Worm (Caenorhabditis elegans): ENCODE measurements around the gene ger-1.

The ger-1 gene

DNA sequence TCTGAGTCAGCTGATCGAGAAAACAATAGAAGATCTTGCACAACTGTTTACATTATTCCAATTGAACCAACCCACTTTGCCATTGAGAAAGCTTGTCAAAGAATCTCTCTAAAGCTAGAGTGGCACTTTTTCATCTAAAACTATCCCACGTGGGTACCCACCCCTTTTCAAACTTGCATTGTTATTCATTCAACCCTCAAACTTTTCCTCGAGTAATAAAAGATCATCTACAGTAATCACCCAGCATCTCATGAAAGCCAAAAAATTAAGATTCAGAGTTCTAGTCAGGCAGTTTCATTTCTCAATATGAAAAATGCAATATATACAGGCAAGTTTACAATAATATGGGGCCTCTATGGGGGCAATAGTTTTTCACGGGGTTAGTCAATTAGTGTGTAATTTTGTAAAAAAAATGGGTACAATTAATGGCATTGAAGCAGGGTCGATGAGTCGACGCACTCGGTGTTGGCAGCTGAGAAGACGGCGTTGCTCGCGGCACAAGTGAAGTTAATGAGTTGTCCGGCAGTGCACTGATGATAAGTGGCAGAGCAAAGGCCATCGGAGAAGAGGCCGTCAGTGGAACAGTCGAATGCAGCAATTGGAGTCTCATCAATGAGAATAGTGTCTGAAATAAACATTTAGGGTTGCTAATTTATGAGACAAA lies 34.7 kb upstream of the ger-1 start (continued):
- TF ChIP-seq zfh-2 (GFP tag; conservative IDR thresholded peaks at IDR 0.05), result no peak
- TF ChIP-seq egl-44 (GFP tag; IDR thresholded peaks at IDR 0.05), result no peak; the same call in 1 of the 2 replicates
- TF ChIP-seq ztf-28 (GFP tag; IDR thresholded peaks at IDR 0.05), result no peak
- TF ChIP-seq F33H1.4 (GFP tag; IDR thresholded peaks at IDR 0.05), result peak; percentile 35
- peak; percentile 73 for TF ChIP-seq dox-1 (GFP tag; IDR thresholded peaks at IDR 0.05)
- peak; percentile 88 for TF ChIP-seq F49E8.2 (tag; optimal IDR thresholded peaks at IDR 0.05; ENCODE audit: insufficient read depth)
- peak; percentile 82 for TF ChIP-seq tlf-1 (GFP tag; optimal IDR thresholded peaks at IDR 0.05)
- peak; percentile 78; the same call in 1 of the 2 replicates for TF ChIP-seq rcor-1 (GFP tag; IDR thresholded peaks at IDR 0.05)
- no peak for TF ChIP-seq mes-4 (tag; optimal IDR thresholded peaks at IDR 0.05)
- TF ChIP-seq nhr-90 (tag; optimal IDR thresholded peaks at IDR 0.05), result no peak
- TF ChIP-seq lin-35 (GFP tag; optimal IDR thresholded peaks at IDR 0.05), result no peak
- peak; percentile 22 for TF ChIP-seq attf-5 (GFP tag; optimal IDR thresholded peaks at IDR 0.05)
- TF ChIP-seq atf-7 (tag; optimal IDR thresholded peaks at IDR 0.05), result peak; percentile 24
- no peak for TF ChIP-seq K11D2.4 (GFP tag; IDR thresholded peaks at IDR 0.05)
- no peak; the same call in 1 of the 2 replicates for TF ChIP-seq cebp-1 (GFP tag; IDR thresholded peaks at IDR 0.05)
- TF ChIP-seq cebp-1 (tag; optimal IDR thresholded peaks at IDR 0.05), result no peak
- TF ChIP-seq unc-62 (GFP tag; optimal IDR thresholded peaks at IDR 0.05), result no peak
- peak; percentile 82 for TF ChIP-seq lin-26 (GFP tag; IDR thresholded peaks at IDR 0.05)
- TF ChIP-seq ceh-40 (GFP tag; IDR thresholded peaks at IDR 0.05), result no peak
- TF ChIP-seq chd-7 (tag; optimal IDR thresholded peaks at IDR 0.05), result peak; percentile 16
- no peak for TF ChIP-seq sptf-2 (GFP tag; optimal IDR thresholded peaks at IDR 0.05)
- no peak for TF ChIP-seq ets-4 (GFP tag; optimal IDR thresholded peaks at IDR 0.05)
- peak; percentile 51 for TF ChIP-seq efl-1 (GFP tag; optimal IDR thresholded peaks at IDR 0.05)
- TF ChIP-seq zim-3 (tag; optimal IDR thresholded peaks at IDR 0.05), result no peak
- TF ChIP-seq F22D6.2 (tag; optimal IDR thresholded peaks at IDR 0.05), result no peak
- TF ChIP-seq ama-1 (optimal IDR thresholded peaks at IDR 0.05), result no peak
- peak in 1 of 2 experiments; percentile 88 for TF ChIP-seq ama-1 (GFP tag; optimal IDR thresholded peaks at IDR 0.05)
- TF ChIP-seq egl-18 (GFP tag; IDR thresholded peaks at IDR 0.05), result no peak
- TF ChIP-seq Y95B8A.8 (GFP tag; IDR thresholded peaks at IDR 0.05), result peak; percentile 92
- TF ChIP-seq aptf-3 (GFP tag; IDR thresholded peaks at IDR 0.05), result 0 out of 2 replicates have a peak, but pooled peaks have one; percentile 22
- no peak for TF ChIP-seq attf-3 (GFP tag; conservative IDR thresholded peaks at IDR 0.05)
- TF ChIP-seq Y79H2A.3 (GFP tag; conservative IDR thresholded peaks at IDR 0.05), result peak; percentile 95
- TF ChIP-seq snpc-4 (GFP tag; optimal IDR thresholded peaks at IDR 0.05), result peak; percentile 37
- peak in 1 of 4 experiments; percentile 71 for TF ChIP-seq snpc-4 (tag; optimal IDR thresholded peaks at IDR 0.05)
- peak; percentile 75 for TF ChIP-seq Y56A3A.18 (GFP tag; IDR thresholded peaks at IDR 0.05)
- no peak for TF ChIP-seq ztf-26 (tag; optimal IDR thresholded peaks at IDR 0.05)
- TF ChIP-seq akir-1 (GFP tag; optimal IDR thresholded peaks at IDR 0.05), result no peak
- TF ChIP-seq ekl-4 (GFP tag; IDR thresholded peaks at IDR 0.05), result peak; percentile 92
- TF ChIP-seq B0336.3 (GFP tag; IDR thresholded peaks at IDR 0.05), result peak; percentile 97
- peak; percentile 96 for TF ChIP-seq hrde-1 (tag; optimal IDR thresholded peaks at IDR 0.05; ENCODE audit: borderline replicate concordance)
- no peak for TF ChIP-seq let-607 (tag; optimal IDR thresholded peaks at IDR 0.05)
- no peak for TF ChIP-seq mel-28 (tag; optimal IDR thresholded peaks at IDR 0.05; ENCODE audit: borderline replicate concordance)
- TF ChIP-seq Y53G8AR.9 (GFP tag; conservative IDR thresholded peaks at IDR 0.05), result peak; percentile 83
- TF ChIP-seq fkh-3 (tag; optimal IDR thresholded peaks at IDR 0.05), result no peak
- peak; percentile 66 for TF ChIP-seq pbrm-1 (GFP tag; IDR thresholded peaks at IDR 0.05)
- peak; percentile 62; the same call in 1 of the 2 replicates for TF ChIP-seq ceh-58 (GFP tag; IDR thresholded peaks at IDR 0.05)
- no peak for TF ChIP-seq ceh-79 (tag; optimal IDR thresholded peaks at IDR 0.05)
- peak; percentile 23; the same call in 1 of the 2 replicates for TF ChIP-seq lir-1 (GFP tag; conservative IDR thresholded peaks at IDR 0.05)

Measured in whole organism, young adult.